Fruit fly (Drosophila melanogaster) whole organism, embryonic: ENCODE data around the gene CG13384.

Source experiments
- Ada2b ChIP-seq: fragments of 200-800 bp; sonication (Bioruptor generic); IDR thresholded peaks from 2 replicates; pipeline ENCODE4 v1.3.6; 2022; ENCODE audit warnings: missing biosample characterization, missing genetic modification characterization
- Awh ChIP-seq: fragments of 200-800 bp; sonication (Bioruptor generic); IDR thresholded peaks from 2 replicates; pipeline ENCODE4, ENCODE4 v1.3.6; 2022; ENCODE audit warnings: missing biosample characterization, missing genetic modification characterization
- Bdp1 ChIP-seq: fragments of 200-800 bp; sonication (Bioruptor generic); optimal IDR thresholded peaks from 3 replicates; lab custom pipeline; 2016; ENCODE audit warnings: missing biosample characterization, missing genetic modification characterization
- Bteb2 ChIP-seq: fragments of 200-800 bp; sonication (Bioruptor generic); optimal IDR thresholded peaks from 2 replicates; lab custom pipeline; 2016; ENCODE audit warnings: missing biosample characterization, missing genetic modification characterization
- CG10321 ChIP-seq: fragments of 200-800 bp; sonication (Bioruptor generic); IDR thresholded peaks from 2 replicates; pipeline ENCODE4 v1.3.6; 2022; ENCODE audit warnings: missing biosample characterization, missing genetic modification characterization
- CG1233 ChIP-seq: fragments of 200-800 bp; sonication (Bioruptor generic); optimal IDR thresholded peaks from 4 replicates; lab custom pipeline; 2018; ENCODE audit warnings: missing biosample characterization, mild to moderate bottlenecking, missing genetic modification characterization
- CG13123 ChIP-seq: fragments of 200-800 bp; sonication (Bioruptor generic); optimal IDR thresholded peaks from 2 replicates; lab custom pipeline; 2016; ENCODE audit warnings: missing biosample characterization, missing genetic modification characterization
- CG14441 ChIP-seq: fragments of 200-800 bp; sonication (Bioruptor generic); IDR thresholded peaks from 2 replicates; pipeline ENCODE4 v1.3.6; 2022; ENCODE audit warnings: missing biosample characterization, missing genetic modification characterization
- CG18619 ChIP-seq: fragments of 200-800 bp; sonication (Bioruptor generic); optimal IDR thresholded peaks from 3 replicates; lab custom pipeline; 2017; ENCODE audit warnings: missing biosample characterization, mild to moderate bottlenecking, missing genetic modification characterization
- CG2678 ChIP-seq: fragments of 200-800 bp; sonication (Bioruptor generic); optimal IDR thresholded peaks from 3 replicates; lab custom pipeline; 2019; ENCODE audit warnings: missing biosample characterization, mild to moderate bottlenecking, missing genetic modification characterization, moderate library complexity
- CG2875 ChIP-seq: fragments of 200-800 bp; sonication (Bioruptor generic); optimal IDR thresholded peaks from 2 replicates; lab custom pipeline; 2017; ENCODE audit warnings: missing biosample characterization, mild to moderate bottlenecking, missing genetic modification characterization, missing genetic modification reagents
- CG3065 ChIP-seq: fragments of 200-800 bp; sonication (Bioruptor generic); optimal IDR thresholded peaks from 2 replicates; lab custom pipeline; 2016; ENCODE audit warnings: missing biosample characterization, missing genetic modification characterization
- CG31388 ChIP-seq: fragments of 200-800 bp; sonication (Bioruptor generic); optimal IDR thresholded peaks from 2 replicates; lab custom pipeline; 2016; ENCODE audit warnings: missing biosample characterization, missing genetic modification characterization
- CG3847 ChIP-seq: fragments of 200-800 bp; sonication (Bioruptor generic); IDR thresholded peaks from 2 replicates; pipeline ENCODE4 v1.3.6; 2022; ENCODE audit warnings: missing biosample characterization, missing genetic modification characterization
- CG3995 ChIP-seq: fragments of 200-800 bp; sonication (Bioruptor generic); optimal IDR thresholded peaks from 3 replicates; lab custom pipeline; 2016; ENCODE audit warnings: missing biosample characterization, missing genetic modification characterization
- CG4282 ChIP-seq: fragments of 200-800 bp; sonication (Bioruptor generic); optimal IDR thresholded peaks from 2 replicates; lab custom pipeline; 2016; ENCODE audit warnings: missing biosample characterization, missing genetic modification characterization
- CG4328 ChIP-seq: fragments of 200-800 bp; sonication (Bioruptor generic); optimal IDR thresholded peaks from 3 replicates; lab custom pipeline; 2017; ENCODE audit warnings: missing biosample characterization, missing genetic modification reagents, missing genetic modification characterization
- CG4424 ChIP-seq: fragments of 200-800 bp; sonication (Bioruptor generic); optimal IDR thresholded peaks from 3 replicates; lab custom pipeline; 2016; ENCODE audit warnings: missing biosample characterization, missing genetic modification characterization
- CG4617 ChIP-seq: fragments of 200-800 bp; sonication (Bioruptor generic); optimal IDR thresholded peaks from 3 replicates; lab custom pipeline; 2016; ENCODE audit warnings: missing biosample characterization, missing genetic modification characterization, borderline replicate concordance
- CG4707 ChIP-seq: fragments of 200-800 bp; sonication (Bioruptor generic); optimal IDR thresholded peaks from 2 replicates; lab custom pipeline; 2018; ENCODE audit warnings: missing biosample characterization, mild to moderate bottlenecking, missing genetic modification characterization, moderate library complexity
- CG6854 ChIP-seq: fragments of 200-800 bp; sonication (Bioruptor generic); optimal IDR thresholded peaks from 3 replicates; lab custom pipeline; 2017; ENCODE audit warnings: missing biosample characterization, mild to moderate bottlenecking, missing genetic modification characterization
- CG7372 ChIP-seq: fragments of 200-800 bp; sonication (Bioruptor generic); IDR thresholded peaks from 2 replicates; pipeline ENCODE4 v1.3.6; 2022; ENCODE audit warnings: missing biosample characterization, missing genetic modification characterization
- CoRest ChIP-seq: fragments of 200-800 bp; sonication (Bioruptor generic); optimal IDR thresholded peaks from 3 replicates; lab custom pipeline; 2018; ENCODE audit warnings: missing biosample characterization, mild to moderate bottlenecking, missing genetic modification characterization, moderate library complexity
- CrebB ChIP-seq: fragments of 200-800 bp; sonication (Bioruptor generic); optimal IDR thresholded peaks from 3 replicates; lab custom pipeline; 2018; ENCODE audit warnings: missing biosample characterization, mild to moderate bottlenecking, missing genetic modification characterization
- D ChIP-seq, 2 experiments: fragments of 200-800 bp in 1 of 2; fragments of >200 bp in 1 of 2; sonication (Bioruptor generic) in 1 of 2; optimal IDR thresholded peaks; 2 replicates in 1 of 2; 3 replicates in 1 of 2; lab custom pipeline; 2017; ENCODE audit warnings: mild to moderate bottlenecking in 1 of 2, missing biosample characterization in 1 of 2, missing genetic modification characterization in 1 of 2, missing genetic modification reagents in 1 of 2
- D19A ChIP-seq: fragments of 200-800 bp; optimal IDR thresholded peaks from 3 replicates; lab custom pipeline; 2019; ENCODE audit warnings: missing biosample characterization, mild to moderate bottlenecking, missing genetic modification characterization, moderate library complexity
- Fer3 ChIP-seq: fragments of 200-800 bp; sonication (Bioruptor generic); optimal IDR thresholded peaks from 2 replicates; lab custom pipeline; 2018; ENCODE audit warnings: missing biosample characterization, mild to moderate bottlenecking, missing genetic modification characterization, moderate library complexity
- Jarid2 ChIP-seq: fragments of 200-800 bp; sonication (Bioruptor generic); optimal IDR thresholded peaks from 3 replicates; lab custom pipeline; 2017; ENCODE audit warnings: mild to moderate bottlenecking, missing biosample characterization, missing genetic modification reagents, missing genetic modification characterization
- Kr ChIP-seq: fragments of 200-800 bp; sonication (Bioruptor generic); optimal IDR thresholded peaks from 2 replicates; lab custom pipeline; 2017; ENCODE audit warnings: missing biosample characterization, mild to moderate bottlenecking, missing genetic modification characterization
- Mes4 ChIP-seq: fragments of 200-800 bp; sonication (Bioruptor generic); optimal IDR thresholded peaks from 2 replicates; lab custom pipeline; 2016; ENCODE audit warnings: missing biosample characterization, missing genetic modification characterization
- Oli ChIP-seq: fragments of 200-800 bp; sonication (Bioruptor generic); optimal IDR thresholded peaks from 2 replicates; lab custom pipeline; 2018; ENCODE audit warnings: missing biosample characterization, mild to moderate bottlenecking, missing genetic modification characterization, moderate library complexity
- PHDP ChIP-seq: fragments of 200-800 bp; sonication (Bioruptor generic); optimal IDR thresholded peaks from 3 replicates; lab custom pipeline; 2018; ENCODE audit warnings: missing biosample characterization, mild to moderate bottlenecking, missing genetic modification characterization, moderate library complexity
- Spps ChIP-seq: fragments of 200-800 bp; sonication (Bioruptor generic); optimal IDR thresholded peaks from 2 replicates; lab custom pipeline; 2018; ENCODE audit warnings: missing biosample characterization, mild to moderate bottlenecking, missing genetic modification characterization
- ac ChIP-seq: fragments of 200-800 bp; sonication (Bioruptor generic); optimal IDR thresholded peaks from 3 replicates; lab custom pipeline; 2017; ENCODE audit warnings: missing biosample characterization, mild to moderate bottlenecking, missing genetic modification characterization
- bcd ChIP-seq: fragments of 200-800 bp; sonication (Bioruptor generic); optimal IDR thresholded peaks from 2 replicates; lab custom pipeline; 2017; ENCODE audit warnings: missing biosample characterization, mild to moderate bottlenecking, missing genetic modification characterization
- chif ChIP-seq, 2 experiments: fragments of 200-800 bp; sonication (Bioruptor generic); optimal IDR thresholded peaks; 3 replicates each; lab custom pipeline; 2016; ENCODE audit warnings: missing biosample characterization in 2 of 2, missing genetic modification characterization in 2 of 2
- ci ChIP-seq: fragments of 200-800 bp; sonication (Bioruptor generic); IDR thresholded peaks from 3 replicates; pipeline ENCODE4 v1.3.6; 2022; ENCODE audit warnings: missing biosample characterization, missing genetic modification characterization
- crc ChIP-seq: fragments of 200-800 bp; sonication (Bioruptor generic); optimal IDR thresholded peaks from 2 replicates; lab custom pipeline; 2016; ENCODE audit warnings: missing biosample characterization, missing genetic modification characterization
- dmrt11E ChIP-seq: fragments of 200-800 bp; sonication (Bioruptor generic); optimal IDR thresholded peaks from 3 replicates; lab custom pipeline; 2018; ENCODE audit warnings: missing biosample characterization, mild to moderate bottlenecking, missing genetic modification characterization, moderate library complexity
- gem ChIP-seq: fragments of 200-800 bp; sonication (Bioruptor generic); optimal IDR thresholded peaks from 2 replicates; lab custom pipeline; 2019; ENCODE audit warnings: missing biosample characterization, mild to moderate bottlenecking, missing genetic modification characterization, moderate library complexity
- lilli ChIP-seq: fragments of 200-800 bp; sonication (Bioruptor generic); optimal IDR thresholded peaks from 3 replicates; lab custom pipeline; 2016; ENCODE audit warnings: missing biosample characterization, missing genetic modification characterization
- nom ChIP-seq: fragments of 200-800 bp; sonication (Bioruptor generic); optimal IDR thresholded peaks from 2 replicates; lab custom pipeline; 2017; ENCODE audit warnings: missing biosample characterization, missing genetic modification characterization, mild to moderate bottlenecking, moderate library complexity, missing genetic modification reagents
- peb ChIP-seq: fragments of 200-800 bp; sonication (Bioruptor generic); IDR thresholded peaks from 2 replicates; pipeline ENCODE4 v1.3.6; 2022; ENCODE audit warnings: missing biosample characterization, missing genetic modification characterization
- sc ChIP-seq, 3 experiments: fragments of >200 bp in 2 of 3; fragments of 200-800 bp in 1 of 3; sonication (Bioruptor generic) in 1 of 3; optimal IDR thresholded peaks; 2 replicates in 2 of 3; 3 replicates in 1 of 3; lab custom pipeline; 2017; ENCODE audit warnings: mild to moderate bottlenecking in 1 of 3, missing biosample characterization in 1 of 3, missing genetic modification characterization in 1 of 3, missing genetic modification reagents in 1 of 3
- slbo ChIP-seq: fragments of 200-800 bp; sonication (Bioruptor generic); IDR thresholded peaks from 2 replicates; pipeline ENCODE4 v1.3.6; 2022; ENCODE audit warnings: missing biosample characterization, missing genetic modification characterization
- tap ChIP-seq: fragments of 200-800 bp; optimal IDR thresholded peaks from 3 replicates; lab custom pipeline; 2019; ENCODE audit warnings: missing biosample characterization, mild to moderate bottlenecking, missing genetic modification characterization, moderate library complexity
- tgo ChIP-seq: fragments of 200-800 bp; sonication (Bioruptor generic); IDR thresholded peaks from 3 replicates; pipeline ENCODE4 v1.3.6; 2022; ENCODE audit warnings: missing biosample characterization, missing genetic modification characterization
- wek ChIP-seq: fragments of 200-800 bp; sonication (Bioruptor generic); optimal IDR thresholded peaks from 3 replicates; lab custom pipeline; 2018; ENCODE audit warnings: missing biosample characterization, mild to moderate bottlenecking, missing genetic modification characterization, moderate library complexity
- zen2 ChIP-seq: fragments of 200-800 bp; sonication (Bioruptor generic); IDR thresholded peaks from 3 replicates; pipeline ENCODE4 v1.3.6; 2022; ENCODE audit warnings: missing biosample characterization, missing genetic modification characterization; ENCODE audit not compliant: partially characterized antibody

CG13384 gene

DNA sequence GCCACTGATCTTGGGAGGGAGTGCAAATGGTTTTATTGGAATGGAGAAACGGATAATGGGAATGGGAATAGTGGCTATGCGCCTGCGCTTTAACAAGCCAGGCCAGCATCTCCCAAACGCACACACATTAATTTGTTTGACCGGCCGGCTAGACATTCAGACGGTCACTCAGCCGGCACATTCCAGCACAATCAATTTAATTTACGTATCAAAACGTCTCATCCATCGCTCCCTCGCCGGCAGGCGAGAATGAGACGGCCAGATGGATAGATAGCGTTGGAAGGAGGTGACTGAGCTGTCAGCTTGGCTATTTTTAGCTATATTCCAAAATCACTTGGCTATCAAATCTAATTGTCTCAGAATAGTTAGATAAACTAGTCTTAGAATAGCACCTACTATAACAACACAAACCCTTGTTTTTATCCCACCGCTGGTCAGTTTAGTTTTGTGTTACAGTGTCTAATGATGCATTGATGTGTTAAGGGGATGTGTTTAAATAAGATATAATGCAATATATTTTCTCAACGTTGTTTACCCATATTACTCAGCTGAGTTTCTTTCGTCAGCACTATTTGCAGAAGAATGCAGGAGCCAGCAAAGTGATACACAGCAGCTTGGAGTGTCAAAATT, 39.3 kb downstream of the CG13384 start (continued):
- TF ChIP-seq chif (GFP tag; optimal IDR thresholded peaks at IDR 0.05; lab: Kevin White, UChicago) (peak in 1 of 2 experiments; percentile 47), Kr (GFP tag; lab: Kevin White, UChicago) (peak; percentile 34), CG18619 (GFP tag; lab: Kevin White, UChicago) (no peak), bcd (no peak), zen2 (GFP tag; lab: Robert Waterston, UW) (no peak), CoRest (tag; lab: Kevin White, UChicago) (no peak), Bdp1 (GFP tag; lab: Kevin White, UChicago) (no peak), CG4328 (no peak), ac (GFP tag; lab: Kevin White, UChicago) (no peak), Oli (tag; lab: Kevin White, UChicago) (no peak), crc (GFP tag; lab: Kevin White, UChicago) (no peak), sc (optimal IDR thresholded peaks at IDR 0.05; lab: Kevin White, UChicago) (no peak), sc (GFP tag; optimal IDR thresholded peaks at IDR 0.05; lab: Kevin White, UChicago) (peak; percentile 9), CG7372 (no peak), Fer3 (tag; lab: Kevin White, UChicago) (no peak), CrebB (peak; percentile 6), peb (GFP tag; lab: Robert Waterston, UW) (no peak), CG6854 (no peak), tap (tag; lab: Kevin White, UChicago) (peak; percentile 5), CG4282 (GFP tag; lab: Kevin White, UChicago) (no peak), ci (peak; percentile 19; the same call in 1 of the 3 replicates), CG4424 (GFP tag; lab: Kevin White, UChicago) (no peak), CG14441 (GFP tag; lab: Robert Waterston, UW) (no peak), gem (peak; percentile 36), CG10321 (GFP tag; lab: Robert Waterston, UW) (no peak), CG2875 (peak; percentile 53), Spps (tag; lab: Kevin White, UChicago) (peak; percentile 29), Jarid2 (GFP tag; lab: Kevin White, UChicago) (no peak), lilli (no peak), CG2678 (tag; lab: Kevin White, UChicago) (peak; percentile 36), slbo (GFP tag; lab: Robert Waterston, UW) (no peak), CG3847 (GFP tag; lab: Robert Waterston, UW) (no peak), Awh (GFP tag; lab: Robert Waterston, UW) (no peak), D19A (tag; lab: Kevin White, UChicago) (peak; percentile 40), wek (GFP tag; lab: Kevin White, UChicago) (peak; percentile 28), CG1233 (GFP tag; lab: Kevin White, UChicago) (no peak), CG3995 (GFP tag; lab: Kevin White, UChicago) (no peak), nom (GFP tag; lab: Kevin White, UChicago) (peak; percentile 39), CG3065 (GFP tag; lab: Kevin White, UChicago) (no peak), CG13123 (GFP tag; lab: Kevin White, UChicago) (no peak), Ada2b (GFP tag; lab: Robert Waterston, UW) (no peak), Mes4 (peak; percentile 9), dmrt11E (tag; lab: Kevin White, UChicago) (peak; percentile 31), CG4617 (GFP tag; lab: Kevin White, UChicago) (no peak), PHDP (tag; lab: Kevin White, UChicago) (peak; percentile 26), D (optimal IDR thresholded peaks at IDR 0.05; lab: Kevin White, UChicago) (peak; percentile 43), D (GFP tag; optimal IDR thresholded peaks at IDR 0.05; lab: Kevin White, UChicago) (no peak), CG4707 (GFP tag; lab: Kevin White, UChicago) (peak; percentile 45), tgo (no peak), CG31388 (GFP tag; lab: Kevin White, UChicago) (no peak), Bteb2 (no peak)
